Fruit fly (Drosophila melanogaster) whole organism, prepupa: Measurements from ENCODE around the gene BRWD3.

Experiments
- Blimp-1 ChIP-seq: fragments of 200-800 bp; sonication (Bioruptor generic); optimal IDR thresholded peaks from 3 replicates; lab custom pipeline; 2017; ENCODE audit warnings: missing biosample characterization, missing genetic modification characterization, mild to moderate bottlenecking, moderate library complexity, missing genetic modification reagents
- CG10631 ChIP-seq: fragments of 200-800 bp; sonication (Bioruptor generic); optimal IDR thresholded peaks from 2 replicates; lab custom pipeline; 2016; ENCODE audit warnings: missing biosample characterization, missing genetic modification characterization
- CG11294 ChIP-seq: fragments of 200-800 bp; sonication (Bioruptor generic); IDR thresholded peaks from 2 replicates; pipeline ENCODE4 v1.3.6; 2022; ENCODE audit warnings: missing biosample characterization, missing genetic modification characterization
- CG11762 ChIP-seq: fragments of 200-800 bp; sonication (Bioruptor generic); optimal IDR thresholded peaks from 3 replicates; lab custom pipeline; 2016; ENCODE audit warnings: missing biosample characterization, missing genetic modification characterization; ENCODE audit not compliant: insufficient read depth
- CG11902 ChIP-seq: fragments of 200-800 bp; sonication (Bioruptor generic); optimal IDR thresholded peaks from 3 replicates; lab custom pipeline; 2016; ENCODE audit warnings: missing biosample characterization, missing genetic modification characterization
- CG15336 ChIP-seq: fragments of 200-800 bp; sonication (Bioruptor generic); IDR thresholded peaks from 2 replicates; pipeline ENCODE4 v1.3.6; 2022; ENCODE audit warnings: missing biosample characterization, missing genetic modification characterization
- CG1621 ChIP-seq: fragments of 200-800 bp; sonication (Bioruptor generic); optimal IDR thresholded peaks from 3 replicates; lab custom pipeline; 2018; ENCODE audit warnings: missing biosample characterization, mild to moderate bottlenecking, missing genetic modification characterization
- CG3032 ChIP-seq: fragments of 200-800 bp; optimal IDR thresholded peaks from 2 replicates; lab custom pipeline; 2019; ENCODE audit warnings: missing biosample characterization, mild to moderate bottlenecking, missing genetic modification characterization, moderate library complexity
- CG32006 ChIP-seq: fragments of 200-800 bp; sonication (Bioruptor generic); optimal IDR thresholded peaks from 3 replicates; lab custom pipeline; 2017; ENCODE audit warnings: missing biosample characterization, mild to moderate bottlenecking, missing genetic modification characterization
- CG3919 ChIP-seq: fragments of 200-800 bp; sonication (Bioruptor generic); optimal IDR thresholded peaks from 3 replicates; lab custom pipeline; 2016; ENCODE audit warnings: missing biosample characterization, missing genetic modification characterization
- CG6163 ChIP-seq: fragments of 200-800 bp; sonication (Bioruptor generic); IDR thresholded peaks from 3 replicates; pipeline ENCODE4 v1.3.6; 2022; ENCODE audit warnings: missing biosample characterization, missing genetic modification characterization
- CG6808 ChIP-seq: fragments of 200-800 bp; sonication (Bioruptor generic); optimal IDR thresholded peaks from 3 replicates; lab custom pipeline; 2017; ENCODE audit warnings: missing biosample characterization, missing genetic modification characterization, mild to moderate bottlenecking, moderate library complexity, missing genetic modification reagents
- CG6854 ChIP-seq: fragments of 200-800 bp; sonication (Bioruptor generic); optimal IDR thresholded peaks from 2 replicates; lab custom pipeline; 2017; ENCODE audit warnings: missing biosample characterization, mild to moderate bottlenecking, missing genetic modification characterization
- CG7368 ChIP-seq: fragments of 200-800 bp; sonication (Bioruptor generic); optimal IDR thresholded peaks from 3 replicates; lab custom pipeline; 2016; ENCODE audit warnings: missing biosample characterization, missing genetic modification characterization
- CG8119 ChIP-seq: fragments of 200-800 bp; sonication (Bioruptor generic); IDR thresholded peaks from 3 replicates; pipeline ENCODE4 v1.3.6; 2022; ENCODE audit warnings: missing biosample characterization, missing genetic modification characterization
- CG8319 ChIP-seq: fragments of 200-800 bp; sonication (Bioruptor generic); optimal IDR thresholded peaks from 3 replicates; lab custom pipeline; 2016; ENCODE audit warnings: missing biosample characterization, missing genetic modification characterization
- CG8632 ChIP-seq: fragments of 200-800 bp; sonication (Bioruptor generic); optimal IDR thresholded peaks from 3 replicates; lab custom pipeline; 2016; ENCODE audit warnings: missing biosample characterization, missing genetic modification characterization
- Eip75B ChIP-seq: fragments of 200-800 bp; sonication (Bioruptor generic); optimal IDR thresholded peaks from 3 replicates; lab custom pipeline; 2016; ENCODE audit warnings: missing biosample characterization, missing genetic modification characterization
- Eip78C ChIP-seq: fragments of 200-800 bp; sonication (Bioruptor generic); peaks from one replicate; lab custom pipeline; 2016; ENCODE audit warnings: missing biosample characterization, missing genetic modification characterization
- Ets21C ChIP-seq: fragments of 200-800 bp; sonication (Bioruptor generic); optimal IDR thresholded peaks from 3 replicates; lab custom pipeline; 2016; ENCODE audit warnings: missing biosample characterization, missing genetic modification characterization
- Gug ChIP-seq: fragments of 200-800 bp; sonication (Bioruptor generic); IDR thresholded peaks from 2 replicates; pipeline ENCODE4 v1.3.6; 2022; ENCODE audit warnings: missing biosample characterization, missing genetic modification characterization
- Hr38 ChIP-seq: sonication (Bioruptor generic); optimal IDR thresholded peaks from 2 replicates; lab custom pipeline; 2016; ENCODE audit warnings: missing biosample characterization, missing genetic modification characterization
- Hr4 ChIP-seq: fragments of 200-800 bp; sonication (Bioruptor generic); optimal IDR thresholded peaks from 3 replicates; lab custom pipeline; 2016; ENCODE audit warnings: missing biosample characterization, missing genetic modification characterization
- OdsH ChIP-seq: fragments of 200-800 bp; sonication (Bioruptor generic); optimal IDR thresholded peaks from 3 replicates; lab custom pipeline; 2016; ENCODE audit warnings: missing biosample characterization, missing genetic modification characterization
- Sox15 ChIP-seq: fragments of 200-800 bp; sonication (Bioruptor generic); optimal IDR thresholded peaks from 3 replicates; lab custom pipeline; 2016; ENCODE audit warnings: missing biosample characterization, missing genetic modification characterization
- achi ChIP-seq: fragments of 200-800 bp; sonication (Bioruptor generic); optimal IDR thresholded peaks from 3 replicates; lab custom pipeline; 2016; ENCODE audit warnings: missing biosample characterization, missing genetic modification characterization
- acj6 ChIP-seq: fragments of 200-800 bp; sonication (Bioruptor generic); optimal IDR thresholded peaks from 3 replicates; lab custom pipeline; 2016; ENCODE audit warnings: missing biosample characterization, missing genetic modification characterization
- cyc ChIP-seq: fragments of 200-800 bp; sonication (Bioruptor generic); optimal IDR thresholded peaks from 3 replicates; lab custom pipeline; 2016; ENCODE audit warnings: missing biosample characterization, missing genetic modification characterization
- dac ChIP-seq: fragments of 200-800 bp; sonication (Bioruptor generic); optimal IDR thresholded peaks from 2 replicates; lab custom pipeline; 2017; ENCODE audit warnings: missing biosample characterization, mild to moderate bottlenecking, missing genetic modification characterization
- dsx ChIP-seq: fragments of 200-800 bp; optimal IDR thresholded peaks from 3 replicates; lab custom pipeline; 2019; ENCODE audit warnings: missing biosample characterization, mild to moderate bottlenecking, missing genetic modification characterization, moderate library complexity; ENCODE audit not compliant: poor library complexity, severe bottlenecking
- eg ChIP-seq: fragments of 200-800 bp; sonication (Bioruptor generic); IDR thresholded peaks from 3 replicates; pipeline ENCODE4 v1.3.6; 2022; ENCODE audit warnings: missing biosample characterization, missing genetic modification characterization
- esn ChIP-seq: fragments of 200-800 bp; sonication (Bioruptor generic); optimal IDR thresholded peaks from 2 replicates; lab custom pipeline; 2016; ENCODE audit warnings: missing biosample characterization, mild to moderate bottlenecking, missing genetic modification characterization, moderate library complexity
- fd85E ChIP-seq: fragments of 200-800 bp; sonication (Bioruptor generic); optimal IDR thresholded peaks from 3 replicates; lab custom pipeline; 2016; ENCODE audit warnings: missing biosample characterization, missing genetic modification characterization
- fkh ChIP-seq: fragments of 200-800 bp; sonication (Bioruptor generic); optimal IDR thresholded peaks from 3 replicates; lab custom pipeline; 2017; ENCODE audit warnings: missing biosample characterization, mild to moderate bottlenecking, missing genetic modification characterization, moderate library complexity
- lz ChIP-seq: fragments of 200-800 bp; sonication (Bioruptor generic); optimal IDR thresholded peaks from 3 replicates; lab custom pipeline; 2016; ENCODE audit warnings: missing biosample characterization, missing genetic modification characterization
- net ChIP-seq: fragments of 200-800 bp; sonication (Bioruptor generic); optimal IDR thresholded peaks from 3 replicates; lab custom pipeline; 2016; ENCODE audit warnings: missing biosample characterization, missing genetic modification characterization
- pdm3 ChIP-seq: fragments of 200-800 bp; sonication (Bioruptor generic); optimal IDR thresholded peaks from 3 replicates; lab custom pipeline; 2016; ENCODE audit warnings: missing biosample characterization, missing genetic modification characterization
- ss ChIP-seq, 2 experiments: fragments of 200-800 bp; sonication (Bioruptor generic); optimal IDR thresholded peaks; 2 replicates in 1 of 2; 3 replicates in 1 of 2; lab custom pipeline; 2017 to 2018; ENCODE audit warnings: mild to moderate bottlenecking in 2 of 2, missing biosample characterization in 2 of 2, missing genetic modification characterization in 2 of 2, moderate library complexity in 1 of 2
- svp ChIP-seq: fragments of 200-800 bp; sonication (Bioruptor generic); peaks from one replicate; lab custom pipeline; 2016; ENCODE audit warnings: missing biosample characterization, missing genetic modification characterization
- topi ChIP-seq: fragments of 200-800 bp; sonication (Bioruptor generic); optimal IDR thresholded peaks from 3 replicates; lab custom pipeline; 2016; ENCODE audit warnings: missing biosample characterization, missing genetic modification characterization
- vri ChIP-seq: fragments of 200-800 bp; sonication (Bioruptor generic); optimal IDR thresholded peaks from 3 replicates; lab custom pipeline; 2016; ENCODE audit warnings: missing biosample characterization, mild to moderate bottlenecking, missing genetic modification characterization

BRWD3 gene

DNA sequence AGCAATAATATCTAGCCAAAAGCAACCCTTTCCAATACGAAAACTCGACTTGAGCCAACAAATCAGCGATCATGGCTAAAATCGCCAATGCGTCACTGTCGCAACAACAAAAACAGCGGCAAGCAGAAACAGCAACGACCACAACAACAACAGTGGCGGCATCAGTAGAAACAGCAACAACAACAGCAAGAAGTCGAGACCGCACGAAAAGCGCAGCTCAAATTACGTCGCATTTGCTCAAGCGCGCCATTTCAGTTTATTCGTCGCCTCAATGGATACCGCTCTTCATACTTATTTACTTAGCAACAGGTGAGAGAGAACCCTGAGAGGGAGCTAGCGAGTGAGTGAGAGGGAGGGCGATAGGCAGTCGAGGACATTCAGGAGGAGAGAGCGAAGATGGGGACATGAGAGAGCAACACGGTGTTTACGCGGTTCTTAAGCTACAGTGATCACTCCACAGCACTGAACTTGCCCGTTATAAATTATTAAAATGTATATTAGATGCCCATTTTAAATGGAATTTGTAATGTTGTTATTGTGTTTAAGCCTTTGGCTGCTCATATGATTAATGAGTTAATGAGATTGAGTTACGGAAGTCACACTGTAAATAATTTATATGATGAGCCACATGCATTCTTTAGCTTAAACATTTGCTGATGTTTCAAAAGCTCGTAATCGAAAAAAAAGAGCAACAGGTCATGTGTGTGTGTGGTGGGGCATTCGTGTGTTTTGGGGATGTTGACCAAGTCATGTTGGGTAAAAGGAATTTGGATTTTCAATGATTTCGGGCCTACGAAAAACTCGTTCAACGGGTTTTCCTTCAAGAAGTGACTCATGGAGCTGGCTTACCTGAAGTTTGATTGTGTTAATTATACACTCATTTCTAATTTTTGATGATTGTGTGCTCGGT, 23.0 kb upstream of the BRWD3 start (continued):
- peak; percentile 99 for TF ChIP-seq lz
- TF ChIP-seq dac: peak; percentile 72
- peak; percentile 95 for TF ChIP-seq CG3032 (tag; lab: Kevin White, UChicago)
- TF ChIP-seq Blimp-1: peak; percentile 93
- peak; percentile 98 for TF ChIP-seq CG6163 (GFP tag; lab: Robert Waterston, UW)
- peak; percentile 94 for TF ChIP-seq eg (GFP tag; lab: Robert Waterston, UW)
- TF ChIP-seq Ets21C: peak; percentile 98
- peak; percentile 92 for TF ChIP-seq fd85E (GFP tag; lab: Kevin White, UChicago)
- TF ChIP-seq Sox15 (GFP tag; lab: Kevin White, UChicago): peak; percentile 95
- TF ChIP-seq esn (GFP tag; lab: Kevin White, UChicago): peak; percentile 99
- peak; percentile 100 for TF ChIP-seq svp (GFP tag; lab: Kevin White, UChicago)
- TF ChIP-seq topi: peak; percentile 99
- TF ChIP-seq Eip78C (GFP tag; lab: Kevin White, UChicago): peak; percentile 100
- peak; percentile 99 for TF ChIP-seq CG3919 (GFP tag; lab: Kevin White, UChicago)
- TF ChIP-seq CG15336 (GFP tag; lab: Robert Waterston, UW): peak; percentile 92
- peak; percentile 96 for TF ChIP-seq CG11902 (GFP tag; lab: Kevin White, UChicago)
- peak; percentile 94 for TF ChIP-seq CG7368 (GFP tag; lab: Kevin White, UChicago)
- peak; percentile 89 for TF ChIP-seq CG11294

DNA sequence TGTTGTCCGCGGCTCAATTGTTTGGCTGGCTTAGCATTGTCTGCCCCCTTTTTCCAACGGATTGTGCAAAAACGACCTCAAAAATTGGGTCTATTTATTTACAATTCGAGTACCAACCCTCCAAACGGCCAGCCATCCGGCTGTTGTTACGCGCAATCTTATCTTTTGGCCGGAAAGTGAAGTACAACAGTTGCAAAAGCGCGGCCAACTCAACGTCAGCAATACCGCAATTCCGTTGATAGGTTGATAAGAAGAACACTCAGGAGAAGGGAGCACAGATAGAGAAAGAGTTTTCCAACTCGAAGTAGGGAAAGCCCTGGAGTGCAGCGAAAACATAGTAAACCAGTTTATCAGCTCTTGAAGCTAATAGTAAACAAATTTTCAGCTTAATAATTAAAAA, 21.9 kb upstream of the BRWD3 start:
- TF ChIP-seq acj6 (GFP tag; lab: Kevin White, UChicago): no peak
- peak; percentile 63 for TF ChIP-seq vri
- TF ChIP-seq, all 60 proteins: peak for 1

DNA sequence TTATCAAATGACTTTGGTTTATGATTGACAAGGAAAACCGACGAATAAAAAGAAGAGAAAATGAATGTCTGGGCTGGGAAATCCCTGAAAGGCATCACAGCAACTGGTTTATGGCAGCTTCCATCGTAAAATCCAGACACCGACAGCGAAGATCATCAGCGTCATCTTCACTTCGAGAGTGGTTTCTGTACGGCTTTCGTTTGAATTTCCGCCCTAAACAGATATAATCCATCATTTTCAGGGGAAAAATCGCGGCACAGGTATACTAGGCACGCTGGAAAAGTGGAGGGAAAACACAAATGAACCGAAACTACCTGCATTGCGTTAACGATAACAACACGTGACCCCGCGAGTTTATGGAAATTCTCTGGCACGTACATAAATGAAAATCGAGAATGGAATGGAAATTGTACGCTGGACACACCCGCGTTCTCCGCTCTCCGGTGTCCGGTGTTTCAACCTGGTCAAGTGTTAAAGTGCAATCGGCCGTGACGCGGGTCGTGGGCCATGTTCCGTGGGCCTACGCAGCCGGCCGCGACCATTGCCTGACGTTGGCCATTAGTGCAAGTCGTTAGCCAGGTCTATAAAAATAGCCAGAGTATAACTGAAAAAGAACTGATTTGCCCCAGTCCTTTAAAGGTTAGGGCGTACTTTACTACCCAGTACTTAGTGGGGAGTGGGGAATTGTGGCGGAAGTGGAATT, 21.2 kb upstream of the BRWD3 start:
- TF ChIP-seq acj6 (GFP tag; lab: Kevin White, UChicago): no peak
- TF ChIP-seq CG6808 (GFP tag; lab: Kevin White, UChicago): no peak
- TF ChIP-seq CG6854 (GFP tag; lab: Kevin White, UChicago): no peak
- no peak for TF ChIP-seq Eip75B (GFP tag; lab: Kevin White, UChicago)
- TF ChIP-seq Gug (GFP tag; lab: Robert Waterston, UW): no peak
- TF ChIP-seq fd85E (GFP tag; lab: Kevin White, UChicago): no peak
- no peak for TF ChIP-seq CG3919 (GFP tag; lab: Kevin White, UChicago)
- no peak for TF ChIP-seq CG8319
- no peak for TF ChIP-seq CG7368 (GFP tag; lab: Kevin White, UChicago)
- TF ChIP-seq topi: no peak
- no peak for TF ChIP-seq eg (GFP tag; lab: Robert Waterston, UW)
- no peak for TF ChIP-seq CG8119 (GFP tag; lab: Robert Waterston, UW)
- no peak for TF ChIP-seq achi (GFP tag; lab: Kevin White, UChicago)
- TF ChIP-seq ss (GFP tag; optimal IDR thresholded peaks at IDR 0.05; lab: Kevin White, UChicago): no peak
- TF ChIP-seq, all 60 proteins: peak for 0

DNA sequence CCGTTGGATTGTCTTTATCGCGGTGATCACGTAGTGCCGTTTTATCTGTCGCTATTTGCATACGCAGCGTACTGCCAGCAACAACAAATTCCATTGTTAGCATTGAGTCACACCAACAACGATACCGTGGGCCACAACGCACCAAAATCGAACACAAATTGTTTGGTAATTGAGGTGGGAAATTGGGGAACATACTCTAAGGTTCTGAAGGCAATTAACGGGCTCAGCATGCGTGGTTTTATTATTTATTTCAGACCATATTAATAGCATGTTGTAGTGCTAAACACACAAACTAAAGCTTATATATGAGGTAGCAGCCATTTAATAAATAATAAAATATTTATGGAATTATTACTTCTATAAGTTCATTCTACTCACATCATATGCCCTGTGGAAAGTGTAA, 20.3 kb upstream of the BRWD3 start:
- TF ChIP-seq CG1621 (tag; lab: Kevin White, UChicago) (no peak), cyc (GFP tag; lab: Kevin White, UChicago) (peak; percentile 43), CG11762 (GFP tag; lab: Kevin White, UChicago) (peak; percentile 7), dac (no peak), lz (peak; percentile 34), pdm3 (GFP tag; lab: Kevin White, UChicago) (peak; percentile 32), net (GFP tag; lab: Kevin White, UChicago) (peak; percentile 37), ss (GFP tag; optimal IDR thresholded peaks at IDR 0.05; lab: Kevin White, UChicago) (peak in 1 of 2 experiments; percentile 31), CG11902 (GFP tag; lab: Kevin White, UChicago) (no peak), CG8319 (no peak), CG11294 (no peak), CG10631 (GFP tag; lab: Kevin White, UChicago) (peak; percentile 18), CG8632 (peak; percentile 11), CG3919 (GFP tag; lab: Kevin White, UChicago) (peak; percentile 39), Eip75B (GFP tag; lab: Kevin White, UChicago) (no peak), fkh (peak; percentile 84), OdsH (GFP tag; lab: Kevin White, UChicago) (peak; percentile 39), dsx (GFP tag; lab: Kevin White, UChicago) (no peak), esn (GFP tag; lab: Kevin White, UChicago) (peak; percentile 66), CG32006 (GFP tag; lab: Kevin White, UChicago) (peak; percentile 44), Hr4 (GFP tag; lab: Kevin White, UChicago) (peak; percentile 14), CG6163 (GFP tag; lab: Robert Waterston, UW) (no peak; the same call in 2 of the 3 replicates), acj6 (GFP tag; lab: Kevin White, UChicago) (peak; percentile 51), CG7368 (GFP tag; lab: Kevin White, UChicago) (no peak), Hr38 (GFP tag; lab: Kevin White, UChicago) (no peak)
